Worm (Caenorhabditis elegans) whole organism, late embryonic: ENCODE data around the gene scav-5.

Source experiments
- K09A11.1 ChIP-seq: sonication (generic microtip); optimal IDR thresholded peaks from 2 replicates; lab custom pipeline; 2017; ENCODE audit warnings: antibody characterized with exemption, mild to moderate bottlenecking, missing genetic modification characterization, missing compliant biosample characterization; ENCODE audit not compliant: insufficient read depth
- ahr-1 ChIP-seq: sonication (generic microtip); optimal IDR thresholded peaks from 2 replicates; lab custom pipeline; 2016; ENCODE audit warnings: missing genetic modification characterization, missing compliant biosample characterization
- ama-1 ChIP-seq: fragments of 150-350 bp; optimal IDR thresholded peaks from 2 replicates; lab custom pipeline; 2014
- ceh-14 ChIP-seq: sonication (generic microtip); optimal IDR thresholded peaks from 2 replicates; lab custom pipeline; 2016; ENCODE audit warnings: missing genotype, missing genetic modification characterization, missing compliant biosample characterization
- ceh-18 ChIP-seq: sonication (generic microtip); optimal IDR thresholded peaks from 2 replicates; lab custom pipeline; 2016; ENCODE audit warnings: missing genetic modification characterization, missing compliant biosample characterization
- ceh-19 ChIP-seq: fragments of 200-800 bp; sonication (Bioruptor generic); optimal IDR thresholded peaks from 2 replicates; lab custom pipeline; 2018; ENCODE audit warnings: mild to moderate bottlenecking, missing genetic modification characterization, missing compliant biosample characterization
- ceh-22 ChIP-seq: sonication (generic microtip); optimal IDR thresholded peaks from 2 replicates; lab custom pipeline; 2017; ENCODE audit warnings: missing biosample characterization, missing genetic modification characterization
- ceh-24 ChIP-seq: sonication (generic microtip); optimal IDR thresholded peaks from 2 replicates; lab custom pipeline; 2016; ENCODE audit warnings: mild to moderate bottlenecking, missing genetic modification characterization, missing compliant biosample characterization
- ceh-30 ChIP-seq: fragments of 150-350 bp; optimal IDR thresholded peaks from 2 replicates; lab custom pipeline; 2014; ENCODE audit warnings: missing biosample characterization, missing genetic modification characterization
- ceh-31 ChIP-seq: sonication (generic microtip); optimal IDR thresholded peaks from 2 replicates; lab custom pipeline; 2016; ENCODE audit warnings: missing genetic modification characterization, missing compliant biosample characterization
- ceh-34 ChIP-seq: sonication (generic microtip); optimal IDR thresholded peaks from 2 replicates; lab custom pipeline; 2016; ENCODE audit warnings: mild to moderate bottlenecking, missing genetic modification characterization, missing compliant biosample characterization
- ceh-48 ChIP-seq: sonication (generic microtip); optimal IDR thresholded peaks from 2 replicates; lab custom pipeline; 2016; ENCODE audit warnings: missing genetic modification characterization, inconsistent platforms, missing compliant biosample characterization
- ceh-9 ChIP-seq: sonication (generic microtip); optimal IDR thresholded peaks from 2 replicates; lab custom pipeline; 2016; ENCODE audit warnings: mild to moderate bottlenecking, missing genetic modification characterization, inconsistent platforms, missing compliant biosample characterization
- dmd-4 ChIP-seq: sonication (generic microtip); optimal IDR thresholded peaks from 2 replicates; lab custom pipeline; 2016; ENCODE audit warnings: borderline replicate concordance, missing genetic modification characterization, missing compliant biosample characterization
- dve-1 ChIP-seq: sonication (generic microtip); optimal IDR thresholded peaks from 2 replicates; lab custom pipeline; 2017; ENCODE audit warnings: antibody characterized with exemption, mild to moderate bottlenecking, missing genetic modification characterization, missing compliant biosample characterization
- elt-4 ChIP-seq: sonication (generic microtip); optimal IDR thresholded peaks from 2 replicates; lab custom pipeline; 2016; ENCODE audit warnings: missing genetic modification characterization, missing compliant biosample characterization
- eyg-1 ChIP-seq: sonication (generic microtip); optimal IDR thresholded peaks from 2 replicates; lab custom pipeline; 2016; ENCODE audit warnings: missing genotype, missing genetic modification characterization, missing compliant biosample characterization
- fax-1 ChIP-seq: sonication (generic microtip); optimal IDR thresholded peaks from 2 replicates; lab custom pipeline; 2016; ENCODE audit warnings: missing genotype, missing genetic modification characterization, missing compliant biosample characterization
- fkh-6 ChIP-seq: sonication (generic microtip); optimal IDR thresholded peaks from 2 replicates; lab custom pipeline; 2016; ENCODE audit warnings: missing genetic modification characterization, missing compliant biosample characterization
- gmeb-2 ChIP-seq: sonication (generic microtip); optimal IDR thresholded peaks from 2 replicates; lab custom pipeline; 2016; ENCODE audit warnings: missing genetic modification characterization, inconsistent platforms, missing compliant biosample characterization
- hlh-13 ChIP-seq: fragments of 200-800 bp; sonication (Bioruptor generic); optimal IDR thresholded peaks from 2 replicates; lab custom pipeline; 2018; ENCODE audit warnings: mild to moderate bottlenecking, missing genetic modification characterization, missing compliant biosample characterization
- hlh-30 ChIP-seq: sonication (generic microtip); optimal IDR thresholded peaks from 2 replicates; lab custom pipeline; 2017; ENCODE audit warnings: antibody characterized with exemption, missing genetic modification characterization, missing compliant biosample characterization; ENCODE audit not compliant: insufficient read depth
- lin-11 ChIP-seq: fragments of 200-800 bp; sonication (Bioruptor generic); optimal IDR thresholded peaks from 2 replicates; lab custom pipeline; 2018; ENCODE audit warnings: mild to moderate bottlenecking, missing genetic modification characterization, missing compliant biosample characterization
- madf-2 ChIP-seq: sonication (generic microtip); optimal IDR thresholded peaks from 2 replicates; lab custom pipeline; 2017; ENCODE audit warnings: missing genetic modification characterization, missing compliant biosample characterization
- mec-3 ChIP-seq: sonication (generic microtip); optimal IDR thresholded peaks from 2 replicates; lab custom pipeline; 2016; ENCODE audit warnings: borderline replicate concordance, missing genetic modification characterization, missing compliant biosample characterization
- nfya-1 ChIP-seq: sonication (generic microtip); optimal IDR thresholded peaks from 2 replicates; lab custom pipeline; 2017; ENCODE audit warnings: missing genetic modification characterization, mild to moderate bottlenecking, missing compliant biosample characterization, antibody characterized with exemption, moderate library complexity
- nhr-11 ChIP-seq: fragments of 150-350 bp; optimal IDR thresholded peaks from 2 replicates; lab custom pipeline; 2014; ENCODE audit warnings: missing biosample characterization, missing genetic modification characterization
- nhr-232 ChIP-seq: sonication (generic microtip); optimal IDR thresholded peaks from 2 replicates; lab custom pipeline; 2016; ENCODE audit warnings: missing genetic modification characterization, missing compliant biosample characterization
- odd-2 ChIP-seq: sonication (generic microtip); optimal IDR thresholded peaks from 2 replicates; lab custom pipeline; 2017; ENCODE audit warnings: antibody characterized with exemption, mild to moderate bottlenecking, missing genetic modification characterization, missing compliant biosample characterization
- pat-9 ChIP-seq: fragments of 200-800 bp; sonication (Bioruptor generic); optimal IDR thresholded peaks from 2 replicates; lab custom pipeline; 2018; ENCODE audit warnings: mild to moderate bottlenecking, missing genetic modification characterization, moderate library complexity, missing compliant biosample characterization
- pha-2 ChIP-seq: sonication (generic microtip); optimal IDR thresholded peaks from 2 replicates; lab custom pipeline; 2017; ENCODE audit warnings: mild to moderate bottlenecking, missing genetic modification characterization, missing compliant biosample characterization
- pha-4 ChIP-seq: fragments of 150-350 bp; optimal IDR thresholded peaks from 2 replicates; lab custom pipeline; 2018; ENCODE audit warnings: missing biosample characterization, missing genetic modification reagents, missing genetic modification characterization
- pqm-1 ChIP-seq: sonication (generic microtip); optimal IDR thresholded peaks from 2 replicates; lab custom pipeline; 2016; ENCODE audit warnings: missing genetic modification characterization, missing compliant biosample characterization
- rnt-1 ChIP-seq: sonication (generic microtip); optimal IDR thresholded peaks from 2 replicates; lab custom pipeline; 2016; ENCODE audit warnings: missing genetic modification characterization, missing compliant biosample characterization
- sdc-2 ChIP-seq: sonication (generic microtip); optimal IDR thresholded peaks from 2 replicates; lab custom pipeline; 2016; ENCODE audit warnings: missing genotype, missing genetic modification characterization, missing compliant biosample characterization
- sox-2 ChIP-seq: fragments of 200-800 bp; sonication (Bioruptor generic); IDR thresholded peaks from 2 replicates; pipeline ENCODE4 v1.3.6; 2022; ENCODE audit warnings: missing genetic modification reagents, missing genetic modification characterization, missing compliant biosample characterization
- tbx-2 ChIP-seq: sonication (generic microtip); optimal IDR thresholded peaks from 2 replicates; lab custom pipeline; 2016; ENCODE audit warnings: missing genetic modification characterization, missing compliant biosample characterization
- tbx-7 ChIP-seq: sonication (generic microtip); optimal IDR thresholded peaks from 2 replicates; lab custom pipeline; 2016; ENCODE audit warnings: missing genotype, missing genetic modification characterization, missing compliant biosample characterization
- unc-42 ChIP-seq: sonication (generic microtip); optimal IDR thresholded peaks from 2 replicates; lab custom pipeline; 2016; ENCODE audit warnings: missing genotype, missing genetic modification characterization, missing compliant biosample characterization
- unc-55 ChIP-seq: sonication (generic microtip); optimal IDR thresholded peaks from 2 replicates; lab custom pipeline; 2017; ENCODE audit warnings: missing biosample characterization, missing genetic modification reagents, missing genetic modification characterization
- unc-86 ChIP-seq: sonication (generic microtip); optimal IDR thresholded peaks from 2 replicates; lab custom pipeline; 2016; ENCODE audit warnings: missing genetic modification characterization, missing compliant biosample characterization
- zip-5 ChIP-seq: sonication (generic microtip); optimal IDR thresholded peaks from 2 replicates; lab custom pipeline; 2016; ENCODE audit warnings: missing genetic modification characterization, missing compliant biosample characterization
- ztf-16 ChIP-seq: sonication (generic microtip); optimal IDR thresholded peaks from 2 replicates; lab custom pipeline; 2017; ENCODE audit warnings: missing genetic modification characterization, missing compliant biosample characterization

The scav-5 gene

DNA sequence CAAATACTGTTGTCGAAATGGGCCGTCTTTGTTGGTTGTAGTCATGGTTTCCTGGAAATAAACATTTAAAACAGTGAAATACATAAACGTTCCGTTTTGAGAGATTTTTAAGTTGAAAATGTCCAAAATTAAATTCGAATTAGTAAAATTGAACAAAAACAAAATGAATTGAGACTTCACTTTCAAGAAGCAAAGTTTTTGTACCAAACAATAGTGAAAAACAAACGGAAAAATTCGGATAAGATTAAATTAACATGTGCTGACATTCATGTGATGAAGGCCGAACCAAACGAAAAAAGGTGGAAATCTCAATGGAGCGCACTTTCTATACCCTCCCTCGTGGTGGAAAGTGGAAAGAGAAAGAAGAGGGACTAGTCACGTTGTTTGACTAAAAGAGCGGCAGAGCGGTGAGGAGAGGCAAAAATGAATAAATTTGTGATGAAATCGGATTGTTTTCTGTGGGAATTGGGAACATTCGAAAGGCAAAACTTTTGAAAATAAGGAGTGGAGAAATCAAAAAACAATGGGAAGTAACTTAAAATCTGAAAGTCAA lies 20.1 kb upstream of the scav-5 start, which contains the start of gene ipla-2:
Gene ipla-2 (minus strand): TSS at position 51 of the 553 bp plus-strand sequence.
- TF ChIP-seq gmeb-2, result no peak
- peak; percentile 6 for TF ChIP-seq nfya-1 (tag; lab: Kevin White, UChicago)
- TF ChIP-seq rnt-1 (tag; lab: Kevin White, UChicago), result no peak
- no peak for TF ChIP-seq ahr-1 (tag; lab: Kevin White, UChicago)
- TF ChIP-seq hlh-13 (GFP tag; lab: Kevin White, UChicago), result no peak
- no peak for TF ChIP-seq dmd-4 (tag; lab: Kevin White, UChicago)
- peak; percentile 64 for TF ChIP-seq ceh-31 (tag; lab: Kevin White, UChicago)
- peak; percentile 87 for TF ChIP-seq unc-42
- no peak for TF ChIP-seq mec-3
- no peak for TF ChIP-seq ama-1 (lab: Kevin White, UChicago)
- no peak for TF ChIP-seq nhr-11 (tag; lab: Kevin White, UChicago)
- no peak for TF ChIP-seq ceh-24 (tag; lab: Kevin White, UChicago)
- no peak for TF ChIP-seq odd-2 (tag; lab: Kevin White, UChicago)
- no peak for TF ChIP-seq ceh-30 (tag; lab: Kevin White, UChicago)
- no peak for TF ChIP-seq ceh-14 (tag; lab: Kevin White, UChicago)
- TF ChIP-seq madf-2 (tag; lab: Kevin White, UChicago), result no peak
- TF ChIP-seq sdc-2 (tag; lab: Kevin White, UChicago), result no peak
- TF ChIP-seq ceh-34, result no peak
- TF ChIP-seq pha-2, result no peak
- TF ChIP-seq pat-9 (tag; lab: Kevin White, UChicago), result no peak
- no peak for TF ChIP-seq eyg-1 (tag; lab: Kevin White, UChicago)
- no peak for TF ChIP-seq ceh-9 (tag; lab: Kevin White, UChicago)
- TF ChIP-seq tbx-7 (tag; lab: Kevin White, UChicago), result no peak
- TF ChIP-seq unc-86 (tag; lab: Kevin White, UChicago), result no peak
- TF ChIP-seq ceh-18 (tag; lab: Kevin White, UChicago), result peak; percentile 20
- TF ChIP-seq ztf-16, result no peak
- TF ChIP-seq ceh-19 (GFP tag; lab: Kevin White, UChicago), result no peak
- no peak for TF ChIP-seq pha-4 (tag; lab: Kevin White, UChicago)
- TF ChIP-seq ceh-48, result no peak
- no peak for TF ChIP-seq fkh-6 (tag; lab: Kevin White, UChicago)
- TF ChIP-seq elt-4 (tag; lab: Kevin White, UChicago), result no peak
- no peak for TF ChIP-seq sox-2
- no peak for TF ChIP-seq zip-5
- no peak for TF ChIP-seq dve-1 (tag; lab: Kevin White, UChicago)
- no peak for TF ChIP-seq nhr-232 (tag; lab: Kevin White, UChicago)
- no peak for TF ChIP-seq K09A11.1 (tag; lab: Kevin White, UChicago)
- no peak for TF ChIP-seq lin-11
- peak; percentile 21 for TF ChIP-seq tbx-2 (tag; lab: Kevin White, UChicago)
- TF ChIP-seq unc-55 (GFP tag; lab: Kevin White, UChicago), result peak; percentile 34
- no peak for TF ChIP-seq pqm-1
- no peak for TF ChIP-seq fax-1 (tag; lab: Kevin White, UChicago)
- TF ChIP-seq hlh-30 (tag; lab: Kevin White, UChicago), result peak; percentile 95

DNA sequence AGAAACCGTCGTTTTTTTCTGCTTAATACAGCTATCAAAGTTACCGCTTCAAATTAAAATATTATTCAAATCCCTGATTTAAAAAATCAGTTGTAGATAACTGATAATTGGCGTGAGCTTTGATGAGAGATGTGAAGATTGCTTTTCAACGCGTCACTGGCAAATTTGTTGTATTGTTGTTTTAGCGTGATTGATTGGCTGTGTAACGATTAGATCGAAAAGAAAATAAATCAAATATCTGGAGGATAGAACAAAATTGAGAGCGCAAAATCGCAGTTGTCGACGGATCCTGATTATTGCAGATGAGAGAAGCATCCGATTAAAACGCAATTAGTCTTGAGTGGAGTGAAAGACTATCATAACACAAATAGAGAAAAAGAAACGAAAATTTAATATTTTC lies 17.3 kb upstream of the scav-5 start:
- TF ChIP-seq unc-55 (GFP tag; lab: Kevin White, UChicago) (peak; percentile 65), ceh-22 (tag; lab: Kevin White, UChicago) (no peak)
